Worm (Caenorhabditis elegans) whole organism, late embryonic: ENCODE measurements around the gene mxl-2.
A peak's percentile ranks its signal among the peaks of the same experiment; 100 is the strongest.

Experiments
- F13H6.1 ChIP-seq: sonication (generic microtip); optimal IDR thresholded peaks from 2 replicates; lab custom pipeline; 2016; ENCODE audit warnings: missing genetic modification characterization, missing compliant biosample characterization
- ama-1 ChIP-seq: fragments of 150-350 bp; optimal IDR thresholded peaks from 2 replicates; lab custom pipeline; 2014
- ceh-30 ChIP-seq: fragments of 150-350 bp; optimal IDR thresholded peaks from 2 replicates; lab custom pipeline; 2014; ENCODE audit warnings: missing biosample characterization, missing genetic modification characterization
- ceh-45 ChIP-seq: fragments of 200-800 bp; sonication (Bioruptor generic); IDR thresholded peaks from 2 replicates; pipeline ENCODE4 v1.3.6; 2022; ENCODE audit warnings: missing genetic modification reagents, missing genetic modification characterization, missing compliant biosample characterization
- elt-2 ChIP-seq: sonication (generic microtip); optimal IDR thresholded peaks from 2 replicates; lab custom pipeline; 2016; ENCODE audit warnings: missing genetic modification reagents, missing genetic modification characterization, missing compliant biosample characterization
- ref-2 ChIP-seq: sonication (generic microtip); optimal IDR thresholded peaks from 2 replicates; lab custom pipeline; 2016; ENCODE audit warnings: missing genetic modification characterization, missing compliant biosample characterization
- syd-9 ChIP-seq: sonication (generic microtip); optimal IDR thresholded peaks from 2 replicates; lab custom pipeline; 2016; ENCODE audit warnings: mild to moderate bottlenecking, missing genetic modification characterization, moderate library complexity, missing compliant biosample characterization
- tbx-2 ChIP-seq: sonication (generic microtip); optimal IDR thresholded peaks from 2 replicates; lab custom pipeline; 2016; ENCODE audit warnings: missing genetic modification characterization, missing compliant biosample characterization

- TF ChIP-seq F13H6.1 (tag; lab: Kevin White, UChicago) (no peak), ceh-45 (GFP tag; lab: Robert Waterston, UW) (no peak), ref-2 (tag; lab: Kevin White, UChicago) (no peak), tbx-2 (tag; lab: Kevin White, UChicago) (no peak), ceh-30 (tag; lab: Kevin White, UChicago) (no peak), syd-9 (tag; lab: Kevin White, UChicago) (no peak), ama-1 (lab: Kevin White, UChicago) (no peak), elt-2 (tag; lab: Kevin White, UChicago) (peak; percentile 100)
These were observed 33.8 kb downstream of the mxl-2 start for ce11 chrIII:154168-154567.
